Fruit fly (Drosophila melanogaster) Kc167 (cell line): ENCODE results near the gene ps.

Experiments
- Myc ChIP-seq: fragments of >200 bp; optimal IDR thresholded peaks from 2 replicates; lab custom pipeline; 2017; ENCODE audit warnings: missing external identifiers
- Sin3A ChIP-seq: fragments of >200 bp; optimal IDR thresholded peaks from 2 replicates; lab custom pipeline; 2018; ENCODE audit warnings: missing external identifiers
- h ChIP-seq: fragments of >200 bp; optimal IDR thresholded peaks from 3 replicates; lab custom pipeline; 2018; ENCODE audit warnings: missing external identifiers
- insv ChIP-seq: fragments of >200 bp; optimal IDR thresholded peaks from 3 replicates; lab custom pipeline; 2018; ENCODE audit warnings: missing external identifiers
- psq ChIP-seq: fragments of >200 bp; optimal IDR thresholded peaks from 2 replicates; lab custom pipeline; 2017; ENCODE audit warnings: missing external identifiers
- ttk ChIP-seq: sonication (Bioruptor generic); optimal IDR thresholded peaks from 2 replicates; lab custom pipeline; 2017; ENCODE audit warnings: missing external identifiers

- TF ChIP-seq h: no peak
- no peak for TF ChIP-seq psq (lab: Kevin White, UChicago)
- TF ChIP-seq ttk: no peak
- no peak for TF ChIP-seq insv
- no peak for TF ChIP-seq Sin3A (lab: Kevin White, UChicago)
- TF ChIP-seq Myc: no peak
These were observed 10.5 kb downstream of the ps start for dm6 chr3R:9428189-9428699.
